Worm (Caenorhabditis elegans): ENCODE data around the gene C13F10.1.

ce11 chrV:7214802-7215201, 9.1 kb upstream of the C13F10.1 start, which contains the start of gene soap-1:
- TF ChIP-seq unc-120 (tag; optimal IDR thresholded peaks at IDR 0.05; ENCODE audit: poor library complexity, severe bottlenecking) (no peak), cnd-1 (tag; optimal IDR thresholded peaks at IDR 0.05) (no peak), mep-1 (tag; optimal IDR thresholded peaks at IDR 0.05) (no peak), elt-1 (tag; optimal IDR thresholded peaks at IDR 0.05; ENCODE audit: borderline replicate concordance, insufficient read depth) (no peak), elt-3 (tag; optimal IDR thresholded peaks at IDR 0.05) (no peak), ztf-11 (tag; optimal IDR thresholded peaks at IDR 0.05) (no peak), drap-1 (GFP tag; optimal IDR thresholded peaks at IDR 0.05) (no peak), nhr-12 (tag; optimal IDR thresholded peaks at IDR 0.05) (no peak), nhr-237 (tag; optimal IDR thresholded peaks at IDR 0.05) (no peak)
